Worm (Caenorhabditis elegans) whole organism, mixed stage, embryonic: ENCODE data around the gene Y45F10C.1.

Source experiments
- ceh-39 ChIP-seq: fragments of 150-350 bp; optimal IDR thresholded peaks from 2 replicates; lab custom pipeline; 2014; ENCODE audit warnings: missing biosample characterization, missing genetic modification characterization
- elt-3 ChIP-seq: fragments of 150-350 bp; optimal IDR thresholded peaks from 2 replicates; lab custom pipeline; 2014; ENCODE audit warnings: missing biosample characterization, missing genetic modification characterization
- mep-1 ChIP-seq: fragments of 150-350 bp; optimal IDR thresholded peaks from 2 replicates; lab custom pipeline; 2017; ENCODE audit warnings: missing biosample characterization, missing genetic modification reagents, missing genetic modification characterization, inconsistent platforms
- nhr-28 ChIP-seq: fragments of 150-350 bp; optimal IDR thresholded peaks from 2 replicates; lab custom pipeline; 2014; ENCODE audit warnings: missing biosample characterization, missing genetic modification characterization
- snpc-4 ChIP-seq: fragments of 150-350 bp; optimal IDR thresholded peaks from 2 replicates; lab custom pipeline; 2014; ENCODE audit warnings: missing biosample characterization, missing genetic modification characterization

DNA sequence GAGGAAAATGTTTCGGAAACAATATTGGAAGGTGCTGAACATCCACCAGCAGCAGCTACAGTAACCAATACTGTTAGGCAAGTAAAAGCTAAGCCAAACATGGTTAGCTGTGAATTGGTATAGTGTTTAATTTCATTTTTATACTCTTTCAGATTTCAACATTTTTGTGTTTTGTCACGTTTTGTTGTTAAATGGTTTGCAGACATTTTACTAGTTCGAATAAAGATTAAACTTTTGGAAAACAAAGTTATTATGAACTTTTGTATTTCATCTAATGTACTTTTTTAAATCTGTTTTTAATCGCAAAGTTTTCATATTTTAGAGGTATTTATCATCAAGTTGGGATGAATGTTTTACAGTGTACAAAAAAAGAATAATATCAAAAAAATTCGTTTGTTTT lies 9.1 kb downstream of the Y45F10C.1 start, which contains the start of gene C08F11.17:
- TF ChIP-seq snpc-4 (tag; lab: Kevin White, UChicago) (no peak), mep-1 (tag; lab: Kevin White, UChicago) (no peak), nhr-28 (no peak), ceh-39 (no peak), elt-3 (tag; lab: Kevin White, UChicago) (no peak)
